Fruit fly (Drosophila melanogaster): ENCODE measurements around the gene Ucp4B.

Ucp4B gene

dm6 chr2L:5943229-5944078 lies 26.2 kb upstream of the Ucp4B start, which contains the start of the genes Sfp26Ad and Gpdh1 (continued):
- TF ChIP-seq MTF-1 (GFP tag; optimal IDR thresholded peaks at IDR 0.05; ENCODE audit: borderline replicate concordance) (no peak), lov (optimal IDR thresholded peaks at IDR 0.05) (no peak), lov (GFP tag; IDR thresholded peaks at IDR 0.05) (peak; percentile 43; the same call in 1 of the 3 replicates), Myb (GFP tag; optimal IDR thresholded peaks at IDR 0.05) (peak; percentile 71), CG14965 (GFP tag; optimal IDR thresholded peaks at IDR 0.05; ENCODE audit: borderline replicate concordance) (peak; percentile 27), CG31441 (GFP tag; IDR thresholded peaks at IDR 0.05) (peak; percentile 50), tio (GFP tag; optimal IDR thresholded peaks at IDR 0.05) (peak; percentile 48), cad (GFP tag; optimal IDR thresholded peaks at IDR 0.05) (no peak), Sin3A (optimal IDR thresholded peaks at IDR 0.05) (peak; percentile 58), scrt (GFP tag; optimal IDR thresholded peaks at IDR 0.05) (peak; percentile 36), CG11695 (GFP tag; IDR thresholded peaks at IDR 0.05) (peak; percentile 64; the same call in 2 of the 3 replicates), CG3995 (GFP tag; optimal IDR thresholded peaks at IDR 0.05) (peak; percentile 50), hkb (optimal IDR thresholded peaks at IDR 0.05) (no peak), hkb (GFP tag; IDR thresholded peaks at IDR 0.05) (peak; percentile 74), CG16779 (GFP tag; IDR thresholded peaks at IDR 0.05) (peak; percentile 69), jing (GFP tag; optimal IDR thresholded peaks at IDR 0.05) (peak; percentile 21), Aef1 (GFP tag; IDR thresholded peaks at IDR 0.05) (peak; percentile 63; the same call in 1 of the 3 replicates), nerfin-1 (tag; optimal IDR thresholded peaks at IDR 0.05) (peak; percentile 35), CrebB (tag; optimal IDR thresholded peaks at IDR 0.05) (peak; percentile 15), CG1603 (tag; optimal IDR thresholded peaks at IDR 0.05) (peak; percentile 82), wor (GFP tag; IDR thresholded peaks at IDR 0.05) (no peak), CG18764 (GFP tag; optimal IDR thresholded peaks at IDR 0.05) (peak; percentile 67), run (tag; optimal IDR thresholded peaks at IDR 0.05) (peak; percentile 40), HLH3B (GFP tag; IDR thresholded peaks at IDR 0.05) (peak; percentile 71), CG10321 (GFP tag; IDR thresholded peaks at IDR 0.05) (no peak), CG14667 (GFP tag; IDR thresholded peaks at IDR 0.05) (peak; percentile 45), lmd (GFP tag; IDR thresholded peaks at IDR 0.05) (peak; percentile 67; the same call in 1 of the 2 replicates), wek (GFP tag; optimal IDR thresholded peaks at IDR 0.05) (peak; percentile 99), tna (GFP tag; IDR thresholded peaks at IDR 0.05; ENCODE audit: partially characterized antibody) (no peak; the same call in 1 of the 2 replicates), sr (GFP tag; IDR thresholded peaks at IDR 0.05) (peak; percentile 59; the same call in 1 of the 3 replicates), Trl (optimal IDR thresholded peaks at IDR 0.05) (peak; percentile 98 to 99), Trl (GFP tag; optimal IDR thresholded peaks at IDR 0.05) (peak; percentile 92), CG30020 (tag; optimal IDR thresholded peaks at IDR 0.05) (peak; percentile 47), Fer2 (tag; optimal IDR thresholded peaks at IDR 0.05) (peak; percentile 43), Gug (GFP tag; IDR thresholded peaks at IDR 0.05) (peak; percentile 50; the same call in 3 of the 4 replicates), CG10462 (GFP tag; optimal IDR thresholded peaks at IDR 0.05) (peak; percentile 49), CG9876 (GFP tag; optimal IDR thresholded peaks at IDR 0.05) (peak; percentile 46), CG2129 (GFP tag; IDR thresholded peaks at IDR 0.05; ENCODE audit: partially characterized antibody) (no peak), CG12104 (GFP tag; optimal IDR thresholded peaks at IDR 0.05) (peak; percentile 52), TFAM (GFP tag; optimal IDR thresholded peaks at IDR 0.05) (peak; percentile 22), CG13123 (GFP tag; optimal IDR thresholded peaks at IDR 0.05) (peak; percentile 75), D19B (GFP tag; optimal IDR thresholded peaks at IDR 0.05) (peak; percentile 41), prd (optimal IDR thresholded peaks at IDR 0.05) (no peak), prd (GFP tag; IDR thresholded peaks at IDR 0.05) (peak; percentile 74), CG4854 (GFP tag; optimal IDR thresholded peaks at IDR 0.05) (peak; percentile 64), CG1602 (GFP tag; optimal IDR thresholded peaks at IDR 0.05) (peak; percentile 79), bsh (GFP tag; optimal IDR thresholded peaks at IDR 0.05) (peak; percentile 39 to 62), Fer3 (tag; optimal IDR thresholded peaks at IDR 0.05) (peak; percentile 61), Adf1 (GFP tag; IDR thresholded peaks at IDR 0.05) (peak; percentile 63; the same call in 1 of the 2 replicates), CG15073 (GFP tag; optimal IDR thresholded peaks at IDR 0.05) (no peak)

Measured in whole organism, embryonic.